Fruit fly (Drosophila melanogaster) whole organism, embryonic: ENCODE results near the gene CG3662.
A peak's percentile ranks its signal among the peaks of the same experiment; 100 is the strongest.

ENCODE experiments used
- Abd-B ChIP-seq: fragments of 200-800 bp; sonication (Bioruptor generic); optimal IDR thresholded peaks from 2 replicates; lab custom pipeline; 2018; ENCODE audit warnings: missing biosample characterization, mild to moderate bottlenecking, missing genetic modification characterization, moderate library complexity
- B-H2 ChIP-seq: fragments of 200-800 bp; sonication (Bioruptor generic); optimal IDR thresholded peaks from 2 replicates; lab custom pipeline; 2018; ENCODE audit warnings: missing biosample characterization, mild to moderate bottlenecking, missing genetic modification characterization
- Blimp-1 ChIP-seq: fragments of 200-800 bp; sonication (Bioruptor generic); optimal IDR thresholded peaks from 3 replicates; lab custom pipeline; 2018; ENCODE audit warnings: missing biosample characterization, missing genetic modification characterization, mild to moderate bottlenecking, moderate library complexity, missing genetic modification reagents
- Bteb2 ChIP-seq: fragments of 200-800 bp; sonication (Bioruptor generic); optimal IDR thresholded peaks from 2 replicates; lab custom pipeline; 2016; ENCODE audit warnings: missing biosample characterization, missing genetic modification characterization
- C15 ChIP-seq: fragments of 200-800 bp; sonication (Bioruptor generic); IDR thresholded peaks from 3 replicates; pipeline ENCODE4 v1.3.6; 2022; ENCODE audit warnings: missing biosample characterization, missing genetic modification characterization
- CG10147 ChIP-seq: fragments of 200-800 bp; sonication (Bioruptor generic); optimal IDR thresholded peaks from 2 replicates; lab custom pipeline; 2019; ENCODE audit warnings: missing biosample characterization, mild to moderate bottlenecking, missing genetic modification characterization, moderate library complexity
- CG10267 ChIP-seq: fragments of 200-800 bp; sonication (Bioruptor generic); optimal IDR thresholded peaks from 2 replicates; lab custom pipeline; 2018; ENCODE audit warnings: missing biosample characterization, mild to moderate bottlenecking, missing genetic modification characterization, moderate library complexity
- CG11247 ChIP-seq: fragments of 200-800 bp; sonication (Bioruptor generic); IDR thresholded peaks from 2 replicates; pipeline ENCODE4 v1.3.6; 2022; ENCODE audit warnings: missing biosample characterization, missing genetic modification characterization
- CG12219 ChIP-seq: fragments of 200-800 bp; sonication (Bioruptor generic); optimal IDR thresholded peaks from 3 replicates; lab custom pipeline; 2018; ENCODE audit warnings: missing biosample characterization, mild to moderate bottlenecking, missing genetic modification characterization
- CG12744 ChIP-seq: fragments of 200-800 bp; sonication (Bioruptor generic); optimal IDR thresholded peaks from 2 replicates; lab custom pipeline; 2016; ENCODE audit warnings: missing biosample characterization, missing genetic modification characterization
- CG13296 ChIP-seq: fragments of 200-800 bp; sonication (Bioruptor generic); optimal IDR thresholded peaks from 3 replicates; lab custom pipeline; 2018; ENCODE audit warnings: missing biosample characterization, mild to moderate bottlenecking, missing genetic modification characterization
- CG15073 ChIP-seq: fragments of 200-800 bp; sonication (Bioruptor generic); optimal IDR thresholded peaks from 2 replicates; lab custom pipeline; 2016; ENCODE audit warnings: missing biosample characterization, missing genetic modification characterization
- CG1647 ChIP-seq: fragments of 200-800 bp; sonication (Bioruptor generic); optimal IDR thresholded peaks from 3 replicates; lab custom pipeline; 2016; ENCODE audit warnings: missing biosample characterization, missing genetic modification characterization
- CG16863 ChIP-seq: fragments of 200-800 bp; sonication (Bioruptor generic); optimal IDR thresholded peaks from 3 replicates; lab custom pipeline; 2016; ENCODE audit warnings: missing biosample characterization, missing genetic modification characterization
- CG17568 ChIP-seq: fragments of 200-800 bp; sonication (Bioruptor generic); optimal IDR thresholded peaks from 2 replicates; lab custom pipeline; 2018; ENCODE audit warnings: missing biosample characterization, mild to moderate bottlenecking, missing genetic modification characterization, moderate library complexity
- CG18476 ChIP-seq: fragments of 200-800 bp; sonication (Bioruptor generic); optimal IDR thresholded peaks from 2 replicates; lab custom pipeline; 2016; ENCODE audit warnings: missing biosample characterization, mild to moderate bottlenecking, missing genetic modification characterization
- CG34224 ChIP-seq: fragments of 200-800 bp; sonication (Bioruptor generic); IDR thresholded peaks from 3 replicates; pipeline ENCODE4 v1.3.6; 2022; ENCODE audit warnings: missing biosample characterization, missing genetic modification characterization; ENCODE audit not compliant: partially characterized antibody
- CG34422 ChIP-seq: fragments of 200-800 bp; sonication (Bioruptor generic); IDR thresholded peaks from 3 replicates; pipeline ENCODE4 v1.3.6; 2022; ENCODE audit warnings: missing biosample characterization, missing genetic modification characterization
- CG43689 ChIP-seq: fragments of 200-800 bp; sonication (Bioruptor generic); IDR thresholded peaks from 2 replicates; pipeline ENCODE4 v1.3.6; 2022; ENCODE audit warnings: missing biosample characterization, missing genetic modification characterization
- CG5180 ChIP-seq: fragments of 200-800 bp; sonication (Bioruptor generic); optimal IDR thresholded peaks from 3 replicates; lab custom pipeline; 2017; ENCODE audit warnings: missing biosample characterization, missing genetic modification characterization, mild to moderate bottlenecking, moderate library complexity, missing genetic modification reagents
- CG7839 ChIP-seq: fragments of 200-800 bp; sonication (Bioruptor generic); optimal IDR thresholded peaks from 3 replicates; lab custom pipeline; 2018; ENCODE audit warnings: missing biosample characterization, mild to moderate bottlenecking, missing genetic modification characterization, moderate library complexity
- CG8281 ChIP-seq: fragments of 200-800 bp; sonication (Bioruptor generic); optimal IDR thresholded peaks from 2 replicates; lab custom pipeline; 2018; ENCODE audit warnings: missing biosample characterization, mild to moderate bottlenecking, missing genetic modification characterization, moderate library complexity
- CG9609 ChIP-seq: fragments of 200-800 bp; sonication (Bioruptor generic); optimal IDR thresholded peaks from 3 replicates; lab custom pipeline; 2016; ENCODE audit warnings: missing biosample characterization, missing genetic modification characterization
- CTCF ChIP-seq: fragments of 200-800 bp; sonication (Bioruptor generic); optimal IDR thresholded peaks from 2 replicates; lab custom pipeline; 2017; ENCODE audit warnings: missing biosample characterization, mild to moderate bottlenecking, missing genetic modification characterization, moderate library complexity
- D ChIP-seq, 2 experiments: fragments of 200-800 bp in 1 of 2; fragments of >200 bp in 1 of 2; sonication (Bioruptor generic) in 1 of 2; optimal IDR thresholded peaks; 2 replicates in 1 of 2; 3 replicates in 1 of 2; lab custom pipeline; 2017; ENCODE audit warnings: mild to moderate bottlenecking in 1 of 2, missing biosample characterization in 1 of 2, missing genetic modification characterization in 1 of 2, missing genetic modification reagents in 1 of 2
- Doc2 ChIP-seq: fragments of 200-800 bp; sonication (Bioruptor generic); IDR thresholded peaks from 2 replicates; pipeline ENCODE4 v1.3.6; 2022; ENCODE audit warnings: missing biosample characterization, missing genetic modification characterization
- Fer3 ChIP-seq: fragments of 200-800 bp; sonication (Bioruptor generic); optimal IDR thresholded peaks from 2 replicates; lab custom pipeline; 2018; ENCODE audit warnings: missing biosample characterization, mild to moderate bottlenecking, missing genetic modification characterization, moderate library complexity
- HHEX ChIP-seq: fragments of 200-800 bp; sonication (Bioruptor generic); optimal IDR thresholded peaks from 3 replicates; lab custom pipeline; 2017; ENCODE audit warnings: missing biosample characterization, mild to moderate bottlenecking, missing genetic modification characterization, missing genetic modification reagents
- Hr3 ChIP-seq: fragments of 200-800 bp; sonication (Bioruptor generic); optimal IDR thresholded peaks from 3 replicates; lab custom pipeline; 2016; ENCODE audit warnings: missing biosample characterization, missing genetic modification characterization
- Nf-YB ChIP-seq: fragments of 200-800 bp; sonication (Bioruptor generic); optimal IDR thresholded peaks from 3 replicates; lab custom pipeline; 2019; ENCODE audit warnings: missing biosample characterization, mild to moderate bottlenecking, missing genetic modification characterization, moderate library complexity
- Poxn ChIP-seq: fragments of 200-800 bp; sonication (Bioruptor generic); IDR thresholded peaks from 2 replicates; pipeline ENCODE4 v1.3.6; 2022; ENCODE audit warnings: missing biosample characterization, missing genetic modification characterization
- Sry-δ ChIP-seq: fragments of 200-800 bp; sonication (Bioruptor generic); optimal IDR thresholded peaks from 2 replicates; lab custom pipeline; 2016; ENCODE audit warnings: missing biosample characterization, missing genetic modification characterization
- TFAM ChIP-seq: fragments of 200-800 bp; sonication (Bioruptor generic); optimal IDR thresholded peaks from 2 replicates; lab custom pipeline; 2017; ENCODE audit warnings: missing biosample characterization, missing genetic modification characterization, inconsistent platforms
- bcd ChIP-seq: fragments of 200-800 bp; sonication (Bioruptor generic); optimal IDR thresholded peaks from 2 replicates; lab custom pipeline; 2017; ENCODE audit warnings: missing biosample characterization, mild to moderate bottlenecking, missing genetic modification characterization
- chinmo ChIP-seq: fragments of 200-800 bp; sonication (Bioruptor generic); IDR thresholded peaks from 4 replicates; pipeline ENCODE4 v1.3.6; 2022; ENCODE audit warnings: missing biosample characterization, missing genetic modification characterization; ENCODE audit not compliant: partially characterized antibody
- crc ChIP-seq: fragments of 200-800 bp; sonication (Bioruptor generic); optimal IDR thresholded peaks from 2 replicates; lab custom pipeline; 2016; ENCODE audit warnings: missing biosample characterization, missing genetic modification characterization
- croc ChIP-seq: fragments of 200-800 bp; sonication (Bioruptor generic); conservative IDR thresholded peaks from 3 replicates; pipeline ENCODE4 v1.3.6; 2022; ENCODE audit warnings: missing biosample characterization, missing genetic modification characterization
- cwo ChIP-seq: fragments of 200-800 bp; sonication (Bioruptor generic); optimal IDR thresholded peaks from 3 replicates; lab custom pipeline; 2017; ENCODE audit warnings: missing biosample characterization, missing genetic modification characterization, mild to moderate bottlenecking, moderate library complexity, missing genetic modification reagents
- dimm ChIP-seq: fragments of 200-800 bp; sonication (Bioruptor generic); IDR thresholded peaks from 2 replicates; pipeline ENCODE4 v1.3.6; 2022; ENCODE audit warnings: missing biosample characterization, missing genetic modification characterization
- fd3F ChIP-seq: fragments of 200-800 bp; sonication (Bioruptor generic); optimal IDR thresholded peaks from 2 replicates; lab custom pipeline; 2018; ENCODE audit warnings: missing biosample characterization, mild to moderate bottlenecking, missing genetic modification characterization, moderate library complexity
- fd64A ChIP-seq: fragments of 200-800 bp; sonication (Bioruptor generic); optimal IDR thresholded peaks from 3 replicates; lab custom pipeline; 2018; ENCODE audit warnings: missing biosample characterization, mild to moderate bottlenecking, missing genetic modification characterization
- pum ChIP-seq: fragments of 200-800 bp; sonication (Bioruptor generic); optimal IDR thresholded peaks from 2 replicates; lab custom pipeline; 2016; ENCODE audit warnings: missing biosample characterization, missing genetic modification characterization
- rib ChIP-seq: fragments of 200-800 bp; sonication (Bioruptor generic); IDR thresholded peaks from 2 replicates; pipeline ENCODE4 v1.3.6; 2022; ENCODE audit warnings: missing biosample characterization, missing genetic modification characterization
- run ChIP-seq: fragments of 200-800 bp; sonication (Bioruptor generic); optimal IDR thresholded peaks from 3 replicates; lab custom pipeline; 2018; ENCODE audit warnings: missing biosample characterization, mild to moderate bottlenecking, missing genetic modification characterization
- sisA ChIP-seq: fragments of 200-800 bp; sonication (Bioruptor generic); IDR thresholded peaks from 2 replicates; pipeline ENCODE4 v1.3.6; 2022; ENCODE audit warnings: missing biosample characterization, missing genetic modification characterization
- slbo ChIP-seq: fragments of 200-800 bp; sonication (Bioruptor generic); IDR thresholded peaks from 2 replicates; pipeline ENCODE4 v1.3.6; 2022; ENCODE audit warnings: missing biosample characterization, missing genetic modification characterization
- sna ChIP-seq: fragments of 200-800 bp; sonication (Bioruptor generic); IDR thresholded peaks from 2 replicates; pipeline ENCODE4 v1.3.6; 2022; ENCODE audit warnings: missing biosample characterization, missing genetic modification characterization; ENCODE audit not compliant: partially characterized antibody
- ssp ChIP-seq: fragments of 200-800 bp; sonication (Bioruptor generic); IDR thresholded peaks from 2 replicates; pipeline ENCODE4 v1.3.6; 2022; ENCODE audit warnings: missing biosample characterization, missing genetic modification characterization
- trem ChIP-seq: fragments of 200-800 bp; optimal IDR thresholded peaks from 3 replicates; lab custom pipeline; 2019; ENCODE audit warnings: missing biosample characterization, mild to moderate bottlenecking, missing genetic modification characterization, moderate library complexity

CG3662 gene

dm6 chr2L:827516-828362 is 6.7 kb downstream of the CG3662 start (continued):
- TF ChIP-seq bcd (GFP tag; lab: Kevin White, UChicago) (no peak), chinmo (GFP tag; lab: Robert Waterston, UW) (0 out of 4 replicates have a peak, but pooled peaks have one; percentile 23), CG9609 (GFP tag; lab: Kevin White, UChicago) (peak; percentile 7), dimm (GFP tag; lab: Robert Waterston, UW) (no peak), CG13296 (GFP tag; lab: Kevin White, UChicago) (no peak), sna (GFP tag; lab: Robert Waterston, UW) (no peak), CG10267 (tag; lab: Kevin White, UChicago) (peak; percentile 49), CTCF (GFP tag; lab: Kevin White, UChicago) (no peak), pum (GFP tag; lab: Kevin White, UChicago) (no peak), Fer3 (tag; lab: Kevin White, UChicago) (no peak), CG1647 (no peak), Sry-δ (GFP tag; lab: Kevin White, UChicago) (no peak), C15 (GFP tag; lab: Robert Waterston, UW) (no peak), CG15073 (GFP tag; lab: Kevin White, UChicago) (no peak), D (optimal IDR thresholded peaks at IDR 0.05; lab: Kevin White, UChicago) (no peak), D (GFP tag; optimal IDR thresholded peaks at IDR 0.05; lab: Kevin White, UChicago) (peak; percentile 62), CG17568 (no peak), run (tag; lab: Kevin White, UChicago) (no peak), crc (GFP tag; lab: Kevin White, UChicago) (no peak), CG18476 (GFP tag; lab: Kevin White, UChicago) (no peak), CG43689 (GFP tag; lab: Robert Waterston, UW) (0 out of 2 replicates have a peak, but pooled peaks have one; percentile 25), CG12744 (no peak), fd64A (peak; percentile 48), ssp (GFP tag; lab: Robert Waterston, UW) (no peak), CG5180 (GFP tag; lab: Kevin White, UChicago) (no peak), Bteb2 (GFP tag; lab: Kevin White, UChicago) (no peak), slbo (GFP tag; lab: Robert Waterston, UW) (no peak), CG8281 (no peak), fd3F (no peak), Doc2 (no peak), B-H2 (GFP tag; lab: Kevin White, UChicago) (no peak), CG11247 (GFP tag; lab: Robert Waterston, UW) (no peak), rib (no peak), Nf-YB (GFP tag; lab: Kevin White, UChicago) (peak; percentile 20), croc (GFP tag; lab: Robert Waterston, UW) (no peak; the same call in 2 of the 3 replicates), cwo (GFP tag; lab: Kevin White, UChicago) (peak; percentile 26), CG34422 (GFP tag; lab: Robert Waterston, UW) (no peak), Blimp-1 (peak; percentile 56), Hr3 (GFP tag; lab: Kevin White, UChicago) (peak; percentile 44), Abd-B (no peak), CG10147 (no peak), sisA (GFP tag; lab: Robert Waterston, UW) (peak; percentile 60), trem (tag; lab: Kevin White, UChicago) (peak; percentile 8), CG16863 (GFP tag; lab: Kevin White, UChicago) (no peak), HHEX (GFP tag; lab: Kevin White, UChicago) (no peak), CG34224 (GFP tag; lab: Robert Waterston, UW) (no peak), CG7839 (no peak), Poxn (GFP tag; lab: Robert Waterston, UW) (no peak), TFAM (no peak), CG12219 (GFP tag; lab: Kevin White, UChicago) (no peak)
